Worm (Caenorhabditis elegans) whole organism, young adult: Measurements from ENCODE around the gene gldi-7.

Experiments used
- B0019.2 ChIP-seq: fragments of 200-800 bp; sonication (Bioruptor generic); conservative IDR thresholded peaks from 2 replicates; pipeline ENCODE4 v1.3.6; 2022; ENCODE audit warnings: missing genetic modification reagents, missing genetic modification characterization, missing compliant biosample characterization
- C06A6.2 ChIP-seq: fragments of 200-800 bp; sonication (Bioruptor generic); conservative IDR thresholded peaks from 2 replicates; pipeline ENCODE4 v1.3.6; 2022; ENCODE audit warnings: missing genetic modification characterization, missing compliant biosample characterization
- F10E7.11 ChIP-seq: sonication (generic microtip); optimal IDR thresholded peaks from 2 replicates; lab custom pipeline; 2017; ENCODE audit warnings: mild to moderate bottlenecking, missing genetic modification characterization, moderate library complexity, missing compliant biosample characterization
- F23B12.7 ChIP-seq: sonication (generic microtip); optimal IDR thresholded peaks from 2 replicates; lab custom pipeline; 2017; ENCODE audit warnings: missing genetic modification characterization, mild to moderate bottlenecking, missing compliant biosample characterization, antibody characterized with exemption, moderate library complexity; ENCODE audit not compliant: insufficient read depth
- F37B4.10 ChIP-seq: fragments of 200-800 bp; sonication (Bioruptor generic); IDR thresholded peaks from 2 replicates; pipeline ENCODE4 v1.3.6; 2022; ENCODE audit warnings: missing genetic modification characterization, missing compliant biosample characterization
- F49E8.2 ChIP-seq: sonication (generic microtip); optimal IDR thresholded peaks from 3 replicates; lab custom pipeline; 2017; ENCODE audit warnings: missing genetic modification characterization, mild to moderate bottlenecking, missing compliant biosample characterization, antibody characterized with exemption, moderate library complexity; ENCODE audit not compliant: insufficient read depth
- F57C9.4 ChIP-seq: sonication (generic microtip); optimal IDR thresholded peaks from 2 replicates; lab custom pipeline; 2017; ENCODE audit warnings: mild to moderate bottlenecking, missing genetic modification characterization, missing compliant biosample characterization
- T26A5.8 ChIP-seq: sonication (generic microtip); optimal IDR thresholded peaks from 2 replicates; lab custom pipeline; 2016; ENCODE audit warnings: missing genetic modification characterization, missing compliant biosample characterization
- Y56A3A.18 ChIP-seq: fragments of 200-800 bp; sonication (Bioruptor generic); IDR thresholded peaks from 2 replicates; pipeline ENCODE4 v1.3.6; 2022; ENCODE audit warnings: missing genetic modification reagents, missing genetic modification characterization, missing compliant biosample characterization
- ama-1 ChIP-seq, 3 experiments: fragments of 150-350 bp in 1 of 3; sonication (generic microtip) in 2 of 3; optimal IDR thresholded peaks; 2 replicates each; lab custom pipeline; 2014 to 2018; ENCODE audit warnings: missing biosample characterization in 2 of 3, missing genetic modification characterization in 2 of 3, missing genetic modification reagents in 2 of 3
- aptf-3 ChIP-seq: fragments of 200-800 bp; sonication (Bioruptor generic); IDR thresholded peaks from 2 replicates; pipeline ENCODE4 v1.3.6; 2022; ENCODE audit warnings: missing genetic modification characterization, missing compliant biosample characterization
- athp-1 ChIP-seq: sonication (generic microtip); optimal IDR thresholded peaks from 2 replicates; lab custom pipeline; 2017; ENCODE audit warnings: mild to moderate bottlenecking, missing genetic modification characterization, missing compliant biosample characterization
- attf-3 ChIP-seq: fragments of 200-800 bp; sonication (Bioruptor generic); conservative IDR thresholded peaks from 2 replicates; pipeline ENCODE4 v1.3.6; 2022; ENCODE audit warnings: missing genetic modification reagents, missing genetic modification characterization, missing compliant biosample characterization
- cebp-2 ChIP-seq: fragments of 200-800 bp; sonication (Bioruptor generic); IDR thresholded peaks from 2 replicates; pipeline ENCODE4 v1.3.6; 2022; ENCODE audit warnings: missing genetic modification characterization, missing compliant biosample characterization
- ceh-27 ChIP-seq: fragments of 200-800 bp; sonication (Bioruptor generic); optimal IDR thresholded peaks from 2 replicates; lab custom pipeline; 2018; ENCODE audit warnings: mild to moderate bottlenecking, missing genetic modification characterization, moderate library complexity, missing compliant biosample characterization
- ceh-58 ChIP-seq: fragments of 200-800 bp; sonication (Bioruptor generic); IDR thresholded peaks from 2 replicates; pipeline ENCODE4 v1.3.6; 2022; ENCODE audit warnings: missing genetic modification characterization, missing compliant biosample characterization
- ceh-91 ChIP-seq: fragments of 200-800 bp; sonication (Bioruptor generic); IDR thresholded peaks from 2 replicates; pipeline ENCODE4 v1.3.6; 2022; ENCODE audit warnings: missing genetic modification reagents, missing genetic modification characterization, missing compliant biosample characterization
- dox-1 ChIP-seq: fragments of 200-800 bp; sonication (Bioruptor generic); IDR thresholded peaks from 2 replicates; pipeline ENCODE4 v1.3.6; 2022; ENCODE audit warnings: missing genetic modification reagents, missing genetic modification characterization, missing compliant biosample characterization
- efl-1 ChIP-seq: fragments of 150-350 bp; optimal IDR thresholded peaks from 2 replicates; lab custom pipeline; 2014; ENCODE audit warnings: missing biosample characterization, missing genetic modification reagents, missing genetic modification characterization
- ekl-4 ChIP-seq: fragments of 200-800 bp; sonication (Bioruptor generic); IDR thresholded peaks from 2 replicates; pipeline ENCODE4 v1.3.6; 2022; ENCODE audit warnings: missing genetic modification reagents, missing genetic modification characterization, missing compliant biosample characterization
- ets-4 ChIP-seq: fragments of 200-800 bp; sonication (Bioruptor generic); optimal IDR thresholded peaks from 2 replicates; lab custom pipeline; 2018; ENCODE audit warnings: mild to moderate bottlenecking, missing genetic modification characterization, missing compliant biosample characterization
- fkh-3 ChIP-seq: sonication (generic microtip); optimal IDR thresholded peaks from 2 replicates; lab custom pipeline; 2016; ENCODE audit warnings: mild to moderate bottlenecking, missing genetic modification characterization, missing compliant biosample characterization
- hlh-26 ChIP-seq: fragments of 200-800 bp; sonication (Bioruptor generic); conservative IDR thresholded peaks from 2 replicates; pipeline ENCODE4 v1.3.6; 2022; ENCODE audit warnings: missing genetic modification reagents, missing genetic modification characterization, missing compliant biosample characterization
- lag-1 ChIP-seq: fragments of 200-800 bp; sonication (Bioruptor generic); IDR thresholded peaks from 2 replicates; pipeline ENCODE4 v1.3.6; 2022; ENCODE audit warnings: missing genetic modification reagents, missing genetic modification characterization, missing compliant biosample characterization
- let-526 ChIP-seq: fragments of 200-800 bp; sonication (Bioruptor generic); IDR thresholded peaks from 2 replicates; pipeline ENCODE4 v1.3.6; 2022; ENCODE audit warnings: missing genetic modification reagents, missing genetic modification characterization, missing compliant biosample characterization
- let-607 ChIP-seq, 2 experiments: fragments of 200-800 bp in 1 of 2; sonication (Bioruptor generic) in 1 of 2; sonication (generic microtip) in 1 of 2; optimal IDR thresholded peaks; 2 replicates each; lab custom pipeline; 2016 to 2018; ENCODE audit warnings: mild to moderate bottlenecking in 2 of 2, missing compliant biosample characterization in 2 of 2, missing genetic modification characterization in 2 of 2, moderate library complexity in 2 of 2, missing genotype in 1 of 2
- lin-40 ChIP-seq: sonication (generic microtip); optimal IDR thresholded peaks from 2 replicates; lab custom pipeline; 2016; ENCODE audit warnings: missing genetic modification characterization, mild to moderate bottlenecking, missing compliant biosample characterization, missing genotype, missing genetic modification reagents
- lsl-1 ChIP-seq: fragments of 200-800 bp; sonication (Bioruptor generic); optimal IDR thresholded peaks from 2 replicates; lab custom pipeline; 2018; ENCODE audit warnings: mild to moderate bottlenecking, missing genetic modification characterization, moderate library complexity, missing compliant biosample characterization
- madf-10 ChIP-seq: sonication (generic microtip); optimal IDR thresholded peaks from 2 replicates; lab custom pipeline; 2016; ENCODE audit warnings: mild to moderate bottlenecking, missing genetic modification characterization, missing compliant biosample characterization
- madf-6 ChIP-seq: fragments of 200-800 bp; sonication (Bioruptor generic); IDR thresholded peaks from 2 replicates; pipeline ENCODE4 v1.3.6; 2022; ENCODE audit warnings: missing genetic modification reagents, missing genetic modification characterization, missing compliant biosample characterization
- mxl-1 ChIP-seq: sonication (generic microtip); optimal IDR thresholded peaks from 2 replicates; lab custom pipeline; 2016; ENCODE audit warnings: missing genetic modification characterization, missing compliant biosample characterization
- rcor-1 ChIP-seq: fragments of 200-800 bp; sonication (Bioruptor generic); IDR thresholded peaks from 2 replicates; pipeline ENCODE4 v1.3.6; 2022; ENCODE audit warnings: missing genetic modification reagents, missing genetic modification characterization, missing compliant biosample characterization
- rec-8 ChIP-seq, 2 experiments: sonication (generic microtip); optimal IDR thresholded peaks; 2 replicates each; lab custom pipeline; 2016; ENCODE audit warnings: mild to moderate bottlenecking in 2 of 2, missing genetic modification characterization in 2 of 2, missing genetic modification reagents in 2 of 2, missing genotype in 2 of 2, missing biosample characterization in 1 of 2, missing compliant biosample characterization in 1 of 2, moderate library complexity in 1 of 2
- repo-1 ChIP-seq: sonication (generic microtip); optimal IDR thresholded peaks from 2 replicates; lab custom pipeline; 2017; ENCODE audit warnings: mild to moderate bottlenecking, missing genetic modification characterization, missing compliant biosample characterization
- rpc-1 ChIP-seq, 2 experiments: fragments of 150-350 bp in 1 of 2; sonication (generic microtip) in 1 of 2; optimal IDR thresholded peaks; 2 replicates each; lab custom pipeline; 2014 to 2018; ENCODE audit warnings: missing biosample characterization in 1 of 2, missing genetic modification characterization in 1 of 2, missing genetic modification reagents in 1 of 2, missing genotype in 1 of 2
- snpc-1.3 ChIP-seq: sonication (generic microtip); optimal IDR thresholded peaks from 2 replicates; lab custom pipeline; 2017; ENCODE audit warnings: missing genetic modification characterization, mild to moderate bottlenecking, missing compliant biosample characterization, antibody characterized with exemption, moderate library complexity, missing genotype, missing genetic modification reagents; ENCODE audit not compliant: insufficient read depth
- snpc-3.4 ChIP-seq: sonication (generic microtip); optimal IDR thresholded peaks from 2 replicates; lab custom pipeline; 2017; ENCODE audit warnings: missing genetic modification characterization, mild to moderate bottlenecking, missing compliant biosample characterization, antibody characterized with exemption, moderate library complexity, missing genotype, missing genetic modification reagents
- sptf-2 ChIP-seq: fragments of 200-800 bp; sonication (Bioruptor generic); optimal IDR thresholded peaks from 2 replicates; lab custom pipeline; 2018; ENCODE audit warnings: mild to moderate bottlenecking, missing genetic modification characterization, missing compliant biosample characterization
- tbx-9 ChIP-seq: sonication (generic microtip); optimal IDR thresholded peaks from 2 replicates; lab custom pipeline; 2016; ENCODE audit warnings: borderline replicate concordance, missing genetic modification characterization, inconsistent platforms, missing compliant biosample characterization
- unc-62 ChIP-seq: fragments of 150-350 bp; optimal IDR thresholded peaks from 2 replicates; lab custom pipeline; 2014; ENCODE audit warnings: missing biosample characterization, missing genetic modification reagents, missing genetic modification characterization
- xnd-1 ChIP-seq: sonication (generic microtip); optimal IDR thresholded peaks from 2 replicates; lab custom pipeline; 2016; ENCODE audit warnings: missing genotype, missing genetic modification reagents, missing genetic modification characterization, missing compliant biosample characterization
- zfh-2 ChIP-seq: fragments of 200-800 bp; sonication (Bioruptor generic); conservative IDR thresholded peaks from 2 replicates; pipeline ENCODE4 v1.3.6; 2022; ENCODE audit warnings: missing genetic modification reagents, missing genetic modification characterization, missing compliant biosample characterization
- zim-3 ChIP-seq: sonication (generic microtip); optimal IDR thresholded peaks from 2 replicates; lab custom pipeline; 2017; ENCODE audit warnings: mild to moderate bottlenecking, missing genetic modification characterization, moderate library complexity, missing compliant biosample characterization
- ztf-18 ChIP-seq: sonication (generic microtip); optimal IDR thresholded peaks from 2 replicates; lab custom pipeline; 2016; ENCODE audit warnings: missing genotype, mild to moderate bottlenecking, missing genetic modification characterization, missing compliant biosample characterization
- ztf-28 ChIP-seq: fragments of 200-800 bp; sonication (Bioruptor generic); IDR thresholded peaks from 2 replicates; pipeline ENCODE4 v1.3.6; 2022; ENCODE audit warnings: missing genetic modification reagents, missing genetic modification characterization, missing compliant biosample characterization

The gldi-7 gene

ce11 chrII:8516783-8517182 lies 14.2 kb downstream of the gldi-7 start, which contains the start of gene rnh-2 (continued):
- TF ChIP-seq T26A5.8 (no peak), F49E8.2 (tag; lab: Kevin White, UChicago) (peak; percentile 65), snpc-1.3 (peak; percentile 53), F23B12.7 (tag; lab: Kevin White, UChicago) (peak; percentile 74), snpc-3.4 (tag; lab: Kevin White, UChicago) (peak; percentile 35), Y56A3A.18 (GFP tag; lab: Robert Waterston, UW) (no peak), mxl-1 (no peak), rcor-1 (GFP tag; lab: Robert Waterston, UW) (0 out of 2 replicates have a peak, but pooled peaks have one; percentile 33), rpc-1 (optimal IDR thresholded peaks at IDR 0.05; lab: Kevin White, UChicago) (no peak), rpc-1 (tag; optimal IDR thresholded peaks at IDR 0.05; lab: Kevin White, UChicago) (no peak), sptf-2 (GFP tag; lab: Kevin White, UChicago) (no peak), lin-40 (tag; lab: Kevin White, UChicago) (peak; percentile 36), hlh-26 (GFP tag; lab: Robert Waterston, UW) (no peak), ceh-91 (GFP tag; lab: Robert Waterston, UW) (peak; percentile 68), lag-1 (GFP tag; lab: Robert Waterston, UW) (no peak), rec-8 (tag; optimal IDR thresholded peaks at IDR 0.05; lab: Kevin White, UChicago) (peak in 1 of 2 experiments; percentile 39), xnd-1 (tag; lab: Kevin White, UChicago) (peak; percentile 37), zfh-2 (GFP tag; lab: Robert Waterston, UW) (no peak), F57C9.4 (tag; lab: Kevin White, UChicago) (no peak), madf-6 (GFP tag; lab: Robert Waterston, UW) (peak; percentile 87), ama-1 (optimal IDR thresholded peaks at IDR 0.05; lab: Kevin White, UChicago) (no peak), ama-1 (GFP tag; optimal IDR thresholded peaks at IDR 0.05; lab: Kevin White, UChicago) (no peak), cebp-2 (GFP tag; lab: Robert Waterston, UW) (no peak), unc-62 (no peak), let-607 (tag; optimal IDR thresholded peaks at IDR 0.05; lab: Kevin White, UChicago) (no peak), dox-1 (GFP tag; lab: Robert Waterston, UW) (peak; percentile 84), ztf-28 (GFP tag; lab: Robert Waterston, UW) (0 out of 2 replicates have a peak, but pooled peaks have one; percentile 37), let-526 (GFP tag; lab: Robert Waterston, UW) (no peak), tbx-9 (tag; lab: Kevin White, UChicago) (no peak), ets-4 (GFP tag; lab: Kevin White, UChicago) (no peak), ceh-58 (no peak), C06A6.2 (GFP tag; lab: Robert Waterston, UW) (no peak), aptf-3 (GFP tag; lab: Robert Waterston, UW) (no peak), ceh-27 (GFP tag; lab: Kevin White, UChicago) (peak; percentile 63), ztf-18 (tag; lab: Kevin White, UChicago) (peak; percentile 57), lsl-1 (GFP tag; lab: Kevin White, UChicago) (peak; percentile 89), zim-3 (tag; lab: Kevin White, UChicago) (no peak), B0019.2 (peak; percentile 70; the same call in 1 of the 2 replicates), F10E7.11 (tag; lab: Kevin White, UChicago) (no peak), madf-10 (tag; lab: Kevin White, UChicago) (peak; percentile 49), fkh-3 (tag; lab: Kevin White, UChicago) (no peak), repo-1 (tag; lab: Kevin White, UChicago) (no peak), F37B4.10 (GFP tag; lab: Robert Waterston, UW) (no peak), ekl-4 (GFP tag; lab: Robert Waterston, UW) (no peak), efl-1 (peak; percentile 37), athp-1 (tag; lab: Kevin White, UChicago) (peak; percentile 71), attf-3 (GFP tag; lab: Robert Waterston, UW) (0 out of 2 replicates have a peak, but pooled peaks have one; percentile 15)
